Fruit fly (Drosophila melanogaster) whole organism, embryonic: Measurements from ENCODE around the gene unc-13.

Experiments used
- Antp ChIP-seq: fragments of 200-800 bp; sonication (Bioruptor generic); optimal IDR thresholded peaks from 3 replicates; lab custom pipeline; 2016; ENCODE audit warnings: missing biosample characterization, missing genetic modification characterization
- CG10959 ChIP-seq: fragments of 200-800 bp; sonication (Bioruptor generic); IDR thresholded peaks from 2 replicates; pipeline ENCODE4 v1.3.6; 2022; ENCODE audit warnings: missing biosample characterization, missing genetic modification characterization
- CG11247 ChIP-seq: fragments of 200-800 bp; sonication (Bioruptor generic); IDR thresholded peaks from 2 replicates; pipeline ENCODE4 v1.3.6; 2022; ENCODE audit warnings: missing biosample characterization, missing genetic modification characterization
- CG11398 ChIP-seq: fragments of 200-800 bp; sonication (Bioruptor generic); optimal IDR thresholded peaks from 2 replicates; lab custom pipeline; 2016; ENCODE audit warnings: missing biosample characterization, missing genetic modification characterization
- CG11696 ChIP-seq: fragments of 200-800 bp; sonication (Bioruptor generic); IDR thresholded peaks from 2 replicates; pipeline ENCODE4 v1.3.6; 2022; ENCODE audit warnings: missing biosample characterization, missing genetic modification characterization
- CG12299 ChIP-seq: fragments of 200-800 bp; sonication (Bioruptor generic); optimal IDR thresholded peaks from 2 replicates; lab custom pipeline; 2018; ENCODE audit warnings: missing biosample characterization, mild to moderate bottlenecking, missing genetic modification characterization
- CG15269 ChIP-seq: fragments of 200-800 bp; sonication (Bioruptor generic); optimal IDR thresholded peaks from 2 replicates; lab custom pipeline; 2018; ENCODE audit warnings: missing biosample characterization, mild to moderate bottlenecking, missing genetic modification characterization, moderate library complexity
- CG1603 ChIP-seq: fragments of 200-800 bp; sonication (Bioruptor generic); optimal IDR thresholded peaks from 2 replicates; lab custom pipeline; 2019; ENCODE audit warnings: missing biosample characterization, mild to moderate bottlenecking, missing genetic modification characterization, moderate library complexity
- CG16815 ChIP-seq: fragments of 200-800 bp; sonication (Bioruptor generic); optimal IDR thresholded peaks from 3 replicates; lab custom pipeline; 2017; ENCODE audit warnings: missing biosample characterization, mild to moderate bottlenecking, missing genetic modification characterization
- CG17912 ChIP-seq: fragments of 200-800 bp; sonication (Bioruptor generic); optimal IDR thresholded peaks from 2 replicates; lab custom pipeline; 2018; ENCODE audit warnings: missing biosample characterization, mild to moderate bottlenecking, missing genetic modification characterization
- CG31224 ChIP-seq: fragments of 200-800 bp; sonication (Bioruptor generic); IDR thresholded peaks from 2 replicates; pipeline ENCODE4 v1.3.6; 2022; ENCODE audit warnings: missing biosample characterization, missing genetic modification characterization
- CG4730 ChIP-seq: fragments of 200-800 bp; sonication (Bioruptor generic); IDR thresholded peaks from 2 replicates; pipeline ENCODE4 v1.3.6; 2022; ENCODE audit warnings: missing biosample characterization, missing genetic modification characterization
- CG4854 ChIP-seq: fragments of 200-800 bp; sonication (Bioruptor generic); optimal IDR thresholded peaks from 2 replicates; lab custom pipeline; 2016; ENCODE audit warnings: missing biosample characterization, missing genetic modification characterization, inconsistent platforms
- CG5245 ChIP-seq: fragments of 200-800 bp; sonication (Bioruptor generic); optimal IDR thresholded peaks from 3 replicates; lab custom pipeline; 2016; ENCODE audit warnings: missing biosample characterization, missing genetic modification characterization
- CG7357 ChIP-seq: fragments of 200-800 bp; sonication (Bioruptor generic); IDR thresholded peaks from 3 replicates; pipeline ENCODE4 v1.3.6; 2022; ENCODE audit warnings: missing biosample characterization, missing genetic modification characterization
- CG7928 ChIP-seq: fragments of 200-800 bp; sonication (Bioruptor generic); optimal IDR thresholded peaks from 2 replicates; lab custom pipeline; 2017; ENCODE audit warnings: missing biosample characterization, mild to moderate bottlenecking, missing genetic modification characterization
- CG8281 ChIP-seq: fragments of 200-800 bp; sonication (Bioruptor generic); optimal IDR thresholded peaks from 2 replicates; lab custom pipeline; 2018; ENCODE audit warnings: missing biosample characterization, mild to moderate bottlenecking, missing genetic modification characterization, moderate library complexity
- CG9727 ChIP-seq: fragments of 200-800 bp; sonication (Bioruptor generic); optimal IDR thresholded peaks from 3 replicates; lab custom pipeline; 2017; ENCODE audit warnings: missing biosample characterization, mild to moderate bottlenecking, missing genetic modification characterization
- CTCF ChIP-seq: fragments of 200-800 bp; sonication (Bioruptor generic); optimal IDR thresholded peaks from 2 replicates; lab custom pipeline; 2017; ENCODE audit warnings: missing biosample characterization, mild to moderate bottlenecking, missing genetic modification characterization, moderate library complexity
- D ChIP-seq, 2 experiments: fragments of 200-800 bp in 1 of 2; fragments of >200 bp in 1 of 2; sonication (Bioruptor generic) in 1 of 2; optimal IDR thresholded peaks; 2 replicates in 1 of 2; 3 replicates in 1 of 2; lab custom pipeline; 2017; ENCODE audit warnings: mild to moderate bottlenecking in 1 of 2, missing biosample characterization in 1 of 2, missing genetic modification characterization in 1 of 2, missing genetic modification reagents in 1 of 2
- E2f2 ChIP-seq: fragments of 200-800 bp; sonication (Bioruptor generic); IDR thresholded peaks from 2 replicates; pipeline ENCODE4 v1.3.6; 2022; ENCODE audit warnings: missing biosample characterization, missing genetic modification characterization
- Hsf ChIP-seq: fragments of 200-800 bp; sonication (Bioruptor generic); optimal IDR thresholded peaks from 3 replicates; lab custom pipeline; 2016; ENCODE audit warnings: missing biosample characterization, missing genetic modification characterization
- NC2α ChIP-seq: fragments of 200-800 bp; sonication (Bioruptor generic); optimal IDR thresholded peaks from 2 replicates; lab custom pipeline; 2016; ENCODE audit warnings: missing biosample characterization, missing genetic modification characterization
- Ravus ChIP-seq: fragments of 200-800 bp; sonication (Bioruptor generic); IDR thresholded peaks from 2 replicates; pipeline ENCODE4 v1.3.6; 2022; ENCODE audit warnings: missing biosample characterization, missing genetic modification characterization
- Side ChIP-seq: fragments of 200-800 bp; sonication (Bioruptor generic); optimal IDR thresholded peaks from 2 replicates; lab custom pipeline; 2016; ENCODE audit warnings: missing biosample characterization, missing genetic modification characterization
- Sox100B ChIP-seq: fragments of 200-800 bp; sonication (Bioruptor generic); optimal IDR thresholded peaks from 3 replicates; lab custom pipeline; 2018; ENCODE audit warnings: missing biosample characterization, mild to moderate bottlenecking, missing genetic modification characterization
- Sry-δ ChIP-seq: fragments of 200-800 bp; sonication (Bioruptor generic); optimal IDR thresholded peaks from 2 replicates; lab custom pipeline; 2016; ENCODE audit warnings: missing biosample characterization, missing genetic modification characterization
- Stat92E ChIP-seq, 3 experiments: fragments of >200 bp in 2 of 3; fragments of 200-800 bp in 1 of 3; sonication (Bioruptor generic) in 1 of 3; optimal IDR thresholded peaks; 2 replicates each; lab custom pipeline; 2017 to 2019; ENCODE audit warnings: missing biosample characterization in 3 of 3, missing genetic modification characterization in 3 of 3, mild to moderate bottlenecking in 1 of 3, moderate library complexity in 1 of 3
- Taf1 ChIP-seq: fragments of 200-800 bp; sonication (Bioruptor generic); IDR thresholded peaks from 2 replicates; pipeline ENCODE4 v1.3.6; 2022; ENCODE audit warnings: missing biosample characterization, missing genetic modification characterization
- bcd ChIP-seq: fragments of 200-800 bp; sonication (Bioruptor generic); optimal IDR thresholded peaks from 2 replicates; lab custom pipeline; 2017; ENCODE audit warnings: missing biosample characterization, mild to moderate bottlenecking, missing genetic modification characterization
- cg ChIP-seq: fragments of 200-800 bp; sonication (Bioruptor generic); optimal IDR thresholded peaks from 3 replicates; lab custom pipeline; 2019; ENCODE audit warnings: missing biosample characterization, mild to moderate bottlenecking, missing genetic modification characterization, moderate library complexity
- crp ChIP-seq, 2 experiments: fragments of 200-800 bp; sonication (Bioruptor generic); optimal IDR thresholded peaks; 2 replicates in 1 of 2; 3 replicates in 1 of 2; lab custom pipeline; 2017; ENCODE audit warnings: missing biosample characterization in 2 of 2, missing genetic modification characterization in 2 of 2, mild to moderate bottlenecking in 1 of 2, moderate library complexity in 1 of 2
- dm ChIP-seq: fragments of 200-800 bp; sonication (Bioruptor generic); optimal IDR thresholded peaks from 3 replicates; lab custom pipeline; 2016; ENCODE audit warnings: missing biosample characterization, missing genetic modification characterization
- fd102C ChIP-seq: fragments of 200-800 bp; sonication (Bioruptor generic); optimal IDR thresholded peaks from 2 replicates; lab custom pipeline; 2018; ENCODE audit warnings: missing biosample characterization, mild to moderate bottlenecking, missing genetic modification characterization, moderate library complexity
- ham ChIP-seq: fragments of 200-800 bp; sonication (Bioruptor generic); IDR thresholded peaks from 2 replicates; pipeline ENCODE4 v1.3.6; 2022; ENCODE audit warnings: missing biosample characterization, missing genetic modification characterization
- hbn ChIP-seq: fragments of 200-800 bp; sonication (Bioruptor generic); IDR thresholded peaks from 2 replicates; pipeline ENCODE4 v1.3.6; 2022; ENCODE audit warnings: missing biosample characterization, missing genetic modification characterization; ENCODE audit not compliant: partially characterized antibody
- jing ChIP-seq: fragments of 200-800 bp; sonication (Bioruptor generic); optimal IDR thresholded peaks from 2 replicates; lab custom pipeline; 2018; ENCODE audit warnings: missing biosample characterization, mild to moderate bottlenecking, missing genetic modification characterization
- lbe ChIP-seq: fragments of 200-800 bp; sonication (Bioruptor generic); optimal IDR thresholded peaks from 2 replicates; lab custom pipeline; 2016; ENCODE audit warnings: missing biosample characterization, mild to moderate bottlenecking, missing genetic modification characterization
- mirr ChIP-seq: fragments of 200-800 bp; sonication (Bioruptor generic); optimal IDR thresholded peaks from 3 replicates; lab custom pipeline; 2018; ENCODE audit warnings: missing biosample characterization, mild to moderate bottlenecking, missing genetic modification characterization
- nom ChIP-seq: fragments of 200-800 bp; sonication (Bioruptor generic); optimal IDR thresholded peaks from 2 replicates; lab custom pipeline; 2017; ENCODE audit warnings: missing biosample characterization, missing genetic modification characterization, mild to moderate bottlenecking, moderate library complexity, missing genetic modification reagents
- p53 ChIP-seq: fragments of 200-800 bp; sonication (Bioruptor generic); optimal IDR thresholded peaks from 2 replicates; lab custom pipeline; 2016; ENCODE audit warnings: missing biosample characterization, missing genetic modification characterization
- peb ChIP-seq: fragments of 200-800 bp; sonication (Bioruptor generic); IDR thresholded peaks from 2 replicates; pipeline ENCODE4 v1.3.6; 2022; ENCODE audit warnings: missing biosample characterization, missing genetic modification characterization
- pho ChIP-seq: fragments of 200-800 bp; sonication (Bioruptor generic); optimal IDR thresholded peaks from 2 replicates; lab custom pipeline; 2016; ENCODE audit warnings: missing biosample characterization, missing genetic modification characterization
- sima ChIP-seq: fragments of 200-800 bp; sonication (Bioruptor generic); optimal IDR thresholded peaks from 2 replicates; lab custom pipeline; 2016; ENCODE audit warnings: missing biosample characterization, missing genetic modification characterization
- slou ChIP-seq: fragments of 200-800 bp; sonication (Bioruptor generic); optimal IDR thresholded peaks from 3 replicates; lab custom pipeline; 2016; ENCODE audit warnings: missing biosample characterization, missing genetic modification characterization
- sqz ChIP-seq: fragments of 200-800 bp; sonication (Bioruptor generic); optimal IDR thresholded peaks from 3 replicates; lab custom pipeline; 2018; ENCODE audit warnings: missing biosample characterization, mild to moderate bottlenecking, missing genetic modification characterization
- sr ChIP-seq: fragments of 200-800 bp; sonication (Bioruptor generic); IDR thresholded peaks from 3 replicates; pipeline ENCODE4 v1.3.6; 2022; ENCODE audit warnings: missing biosample characterization, missing genetic modification characterization
- stc ChIP-seq: fragments of 200-800 bp; sonication (Bioruptor generic); IDR thresholded peaks from 2 replicates; pipeline ENCODE4 v1.3.6; 2022; ENCODE audit warnings: missing biosample characterization, missing genetic modification characterization
- vfl ChIP-seq: fragments of 200-800 bp; sonication (Bioruptor generic); optimal IDR thresholded peaks from 2 replicates; lab custom pipeline; 2016; ENCODE audit warnings: missing biosample characterization, missing genetic modification characterization
- zen ChIP-seq: fragments of 200-800 bp; sonication (Bioruptor generic); optimal IDR thresholded peaks from 3 replicates; lab custom pipeline; 2018; ENCODE audit warnings: missing biosample characterization, mild to moderate bottlenecking, missing genetic modification characterization, moderate library complexity

Gene unc-13

DNA sequence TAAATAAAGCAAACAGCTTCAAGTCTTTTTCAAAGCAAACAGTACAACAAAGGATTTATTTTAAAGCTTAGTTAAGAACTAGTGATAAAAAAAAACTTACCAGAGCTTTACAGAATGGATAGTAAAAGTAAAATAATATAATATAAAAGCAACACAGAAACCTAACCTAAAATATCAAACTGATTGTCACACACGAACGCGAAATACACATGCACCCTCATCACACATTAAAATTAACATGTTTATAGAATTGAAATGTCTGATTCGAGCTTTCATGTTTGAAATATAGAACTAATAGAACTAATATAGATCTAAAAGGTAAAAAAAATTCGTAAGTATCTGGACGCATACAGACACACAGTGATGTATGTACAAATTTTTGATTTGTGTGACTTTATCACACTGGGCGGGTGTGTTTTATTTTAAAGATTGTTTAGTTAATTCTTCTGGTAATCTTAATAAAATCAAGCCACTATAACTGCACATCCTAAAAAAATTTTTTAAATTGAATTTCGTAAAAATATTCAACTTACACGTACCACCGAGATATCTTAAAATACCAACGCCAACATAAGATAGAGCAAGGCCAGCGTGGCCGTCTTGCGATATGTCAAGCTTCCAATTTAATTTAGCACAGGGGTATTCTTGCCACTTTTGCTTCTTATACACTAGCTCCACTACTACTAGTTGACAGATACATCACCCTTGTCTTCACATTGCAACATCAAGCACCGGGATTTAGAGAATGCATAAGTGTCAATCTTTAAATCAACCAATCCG lies 45.5 kb downstream of the unc-13 start, which contains the start of gene Gyf (continued):
- TF ChIP-seq fd102C (GFP tag; lab: Kevin White, UChicago) (no peak), CG12299 (tag; lab: Kevin White, UChicago) (no peak), Taf1 (GFP tag; lab: Robert Waterston, UW) (no peak), CG7928 (GFP tag; lab: Kevin White, UChicago) (no peak), CG11247 (no peak), CG9727 (GFP tag; lab: Kevin White, UChicago) (no peak), vfl (no peak), zen (tag; lab: Kevin White, UChicago) (peak; percentile 59), p53 (peak; percentile 19), D (optimal IDR thresholded peaks at IDR 0.05; lab: Kevin White, UChicago) (no peak), D (GFP tag; optimal IDR thresholded peaks at IDR 0.05; lab: Kevin White, UChicago) (no peak), slou (GFP tag; lab: Kevin White, UChicago) (no peak), CG31224 (GFP tag; lab: Robert Waterston, UW) (no peak), sqz (no peak), CG4854 (no peak), jing (GFP tag; lab: Kevin White, UChicago) (no peak), CG1603 (tag; lab: Kevin White, UChicago) (peak; percentile 99), CG11696 (GFP tag; lab: Robert Waterston, UW) (no peak), CG10959 (GFP tag; lab: Robert Waterston, UW) (no peak), Ravus (no peak), pho (GFP tag; lab: Kevin White, UChicago) (peak; percentile 23), CG15269 (tag; lab: Kevin White, UChicago) (no peak), lbe (GFP tag; lab: Kevin White, UChicago) (no peak), ham (GFP tag; lab: Robert Waterston, UW) (no peak), hbn (no peak), sima (no peak), NC2α (GFP tag; lab: Kevin White, UChicago) (no peak), mirr (GFP tag; lab: Kevin White, UChicago) (no peak), dm (GFP tag; lab: Kevin White, UChicago) (peak; percentile 53), CG17912 (GFP tag; lab: Kevin White, UChicago) (no peak), Antp (GFP tag; lab: Kevin White, UChicago) (no peak), peb (GFP tag; lab: Robert Waterston, UW) (no peak), CG16815 (GFP tag; lab: Kevin White, UChicago) (no peak), E2f2 (GFP tag; lab: Robert Waterston, UW) (no peak), CG8281 (tag; lab: Kevin White, UChicago) (no peak), stc (GFP tag; lab: Robert Waterston, UW) (no peak), CG5245 (no peak), sr (no peak), CG4730 (GFP tag; lab: Robert Waterston, UW) (no peak), CG7357 (GFP tag; lab: Robert Waterston, UW) (peak; percentile 99), Hsf (GFP tag; lab: Kevin White, UChicago) (peak; percentile 2), nom (GFP tag; lab: Kevin White, UChicago) (peak; percentile 24), CTCF (GFP tag; lab: Kevin White, UChicago) (no peak), bcd (GFP tag; lab: Kevin White, UChicago) (no peak), CG11398 (GFP tag; lab: Kevin White, UChicago) (no peak), Sry-δ (GFP tag; lab: Kevin White, UChicago) (peak; percentile 70), Stat92E (GFP tag; optimal IDR thresholded peaks at IDR 0.05; lab: Kevin White, UChicago) (peak in 1 of 3 experiments; percentile 61), Sox100B (GFP tag; lab: Kevin White, UChicago) (no peak), Side (GFP tag; lab: Kevin White, UChicago) (no peak), cg (GFP tag; lab: Kevin White, UChicago) (no peak), crp (GFP tag; optimal IDR thresholded peaks at IDR 0.05; lab: Kevin White, UChicago) (no peak)
